Fruit fly (Drosophila melanogaster): ENCODE data around the gene mRpL2.

The mRpL2 gene

DNA sequence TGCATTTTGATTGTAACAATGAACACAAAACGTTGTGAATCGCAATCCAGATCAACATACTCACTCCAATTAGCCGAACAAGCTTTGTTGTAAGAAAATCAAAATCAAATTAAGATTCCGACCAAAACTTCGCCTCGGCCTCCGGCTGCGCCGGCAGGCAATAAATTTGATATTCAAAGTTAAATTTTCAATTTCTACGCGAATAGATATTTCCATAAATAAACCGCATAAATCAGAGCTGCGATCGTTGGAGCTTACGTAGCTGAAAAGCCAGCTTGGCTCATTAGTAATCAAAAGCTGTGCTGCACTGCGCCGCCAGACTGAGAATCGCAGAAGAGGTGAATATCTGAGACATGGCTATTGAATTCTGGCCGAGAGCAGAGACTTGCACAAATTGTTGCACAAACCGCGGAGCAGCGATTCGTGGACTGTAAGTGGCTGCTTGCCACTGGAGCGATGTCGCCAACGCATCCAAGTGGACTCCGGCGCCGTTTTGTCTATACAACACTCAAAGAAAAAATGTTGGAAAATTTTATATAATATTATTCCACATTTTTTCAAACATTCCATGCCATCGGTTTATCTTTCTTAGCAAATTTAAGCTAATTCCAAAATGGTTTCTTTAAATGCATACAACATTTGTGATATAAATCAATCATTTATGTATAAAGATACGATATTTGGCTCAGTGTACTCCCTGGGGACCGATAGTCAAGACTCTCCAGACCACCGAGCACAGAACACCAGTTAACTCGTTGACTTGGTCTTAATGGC, 28.0 kb downstream of the mRpL2 start (continued):
- TF ChIP-seq CG8388 (GFP tag; optimal IDR thresholded peaks at IDR 0.05) (peak; percentile 55), CG15696 (tag; optimal IDR thresholded peaks at IDR 0.05) (no peak), fu2 (GFP tag; optimal IDR thresholded peaks at IDR 0.05) (no peak), Chrac-16 (GFP tag; optimal IDR thresholded peaks at IDR 0.05) (peak; percentile 14), tin (GFP tag; optimal IDR thresholded peaks at IDR 0.05) (peak; percentile 25), Deaf1 (tag; optimal IDR thresholded peaks at IDR 0.05) (no peak), aop (GFP tag; IDR thresholded peaks at IDR 0.05) (no peak), CG17328 (GFP tag; IDR thresholded peaks at IDR 0.05) (peak; percentile 27; the same call in 1 of the 2 replicates), cad (GFP tag; optimal IDR thresholded peaks at IDR 0.05) (no peak), Dek (tag; optimal IDR thresholded peaks at IDR 0.05) (no peak), HmgD (GFP tag; optimal IDR thresholded peaks at IDR 0.05) (no peak), Xbp1 (GFP tag; optimal IDR thresholded peaks at IDR 0.05) (peak; percentile 37), CG4730 (GFP tag; IDR thresholded peaks at IDR 0.05) (no peak), dysf (GFP tag; IDR thresholded peaks at IDR 0.05) (peak; percentile 70), zen (tag; optimal IDR thresholded peaks at IDR 0.05) (no peak), ssp (GFP tag; IDR thresholded peaks at IDR 0.05) (no peak), luna (GFP tag; optimal IDR thresholded peaks at IDR 0.05) (no peak), CG2875 (GFP tag; optimal IDR thresholded peaks at IDR 0.05) (peak; percentile 22), CG18599 (GFP tag; optimal IDR thresholded peaks at IDR 0.05) (peak; percentile 48), odd (GFP tag; optimal IDR thresholded peaks at IDR 0.05) (peak; percentile 15), corto (GFP tag; optimal IDR thresholded peaks at IDR 0.05) (no peak), pnt (GFP tag; optimal IDR thresholded peaks at IDR 0.05) (no peak), CG13123 (GFP tag; optimal IDR thresholded peaks at IDR 0.05) (no peak), CG6765 (GFP tag; optimal IDR thresholded peaks at IDR 0.05) (no peak), CG10274 (GFP tag; optimal IDR thresholded peaks at IDR 0.05) (no peak), Hand (GFP tag; optimal IDR thresholded peaks at IDR 0.05) (no peak), Poxn (GFP tag; IDR thresholded peaks at IDR 0.05) (no peak), CG3838 (GFP tag; optimal IDR thresholded peaks at IDR 0.05) (no peak), CG18011 (GFP tag; optimal IDR thresholded peaks at IDR 0.05) (no peak), unc-4 (GFP tag; IDR thresholded peaks at IDR 0.05; ENCODE audit: partially characterized antibody) (no peak), Bgb (GFP tag; IDR thresholded peaks at IDR 0.05; ENCODE audit: partially characterized antibody) (no peak), CG16815 (GFP tag; optimal IDR thresholded peaks at IDR 0.05) (peak; percentile 8), CG1832 (GFP tag; optimal IDR thresholded peaks at IDR 0.05) (no peak), Oli (tag; optimal IDR thresholded peaks at IDR 0.05) (peak; percentile 53), CkIIα-i1 (GFP tag; IDR thresholded peaks at IDR 0.05) (no peak), hbn (GFP tag; IDR thresholded peaks at IDR 0.05; ENCODE audit: partially characterized antibody) (no peak), Ets97D (GFP tag; optimal IDR thresholded peaks at IDR 0.05) (no peak), chn (GFP tag; optimal IDR thresholded peaks at IDR 0.05) (no peak), CG11247 (GFP tag; IDR thresholded peaks at IDR 0.05) (no peak), CG42726 (GFP tag; IDR thresholded peaks at IDR 0.05; ENCODE audit: partially characterized antibody) (no peak), Hr39 (optimal IDR thresholded peaks at IDR 0.05) (no peak), CG8924 (tag; optimal IDR thresholded peaks at IDR 0.05) (peak; percentile 49), CG30403 (GFP tag; optimal IDR thresholded peaks at IDR 0.05) (peak; percentile 50), HLH54F (GFP tag; optimal IDR thresholded peaks at IDR 0.05) (no peak), CG8944 (GFP tag; optimal IDR thresholded peaks at IDR 0.05) (no peak), gro (GFP tag; optimal IDR thresholded peaks at IDR 0.05) (no peak), fd64A (GFP tag; optimal IDR thresholded peaks at IDR 0.05) (no peak), Atf6 (GFP tag; IDR thresholded peaks at IDR 0.05) (no peak), bbx (GFP tag; IDR thresholded peaks at IDR 0.05; ENCODE audit: partially characterized antibody) (no peak), CG17612 (GFP tag; IDR thresholded peaks at IDR 0.05) (no peak)

All from whole organism, embryonic.